Worm (Caenorhabditis elegans): ENCODE data around the gene polq-1.

ce11 chrIII:5813501-5813900 is 10.5 kb upstream of the polq-1 start:
- TF ChIP-seq F13C5.2 (tag; optimal IDR thresholded peaks at IDR 0.05) (no peak), ama-1 (optimal IDR thresholded peaks at IDR 0.05) (no peak), hmbx-1 (tag; optimal IDR thresholded peaks at IDR 0.05) (no peak), hmg-4 (GFP tag; optimal IDR thresholded peaks at IDR 0.05) (no peak), ceh-13 (GFP tag; optimal IDR thresholded peaks at IDR 0.05) (no peak), tbx-37 (GFP tag; conservative IDR thresholded peaks at IDR 0.05) (no peak), ets-7 (tag; optimal IDR thresholded peaks at IDR 0.05) (no peak), pes-1 (GFP tag; IDR thresholded peaks at IDR 0.05) (no peak)
